Worm (Caenorhabditis elegans): Measurements from ENCODE around the gene F18A1.1.

DNA sequence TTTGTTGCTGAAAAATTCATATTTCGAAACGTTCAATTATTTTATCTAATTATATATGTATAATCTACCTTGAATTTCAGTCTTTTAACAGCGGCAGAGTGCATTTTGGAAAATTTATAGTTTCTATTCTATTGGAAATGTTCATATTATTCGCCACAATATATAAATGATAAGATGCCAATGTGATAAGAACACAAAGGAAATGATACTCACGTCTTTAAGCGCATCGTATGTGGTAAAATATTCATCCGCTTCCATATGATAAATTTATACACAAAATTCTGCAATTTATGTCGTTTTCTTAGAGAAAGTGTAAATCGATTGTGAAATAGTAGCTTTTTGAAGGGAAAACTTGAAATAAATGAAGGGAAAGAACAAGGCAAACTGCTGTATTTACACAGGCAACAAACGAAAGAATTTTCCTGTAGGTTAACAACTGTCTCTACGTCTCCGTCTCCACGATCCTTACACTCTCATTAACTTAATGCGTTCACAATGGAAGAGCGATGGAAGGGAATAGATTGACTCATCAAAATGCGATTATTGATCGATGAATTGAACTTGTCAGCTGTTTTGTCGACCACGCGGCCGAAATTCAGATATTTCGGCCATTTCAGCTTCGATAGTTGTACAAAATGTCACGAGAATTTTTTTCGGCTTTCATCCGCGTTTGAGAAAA lies 22.5 kb upstream of the F18A1.1 start, which contains the start of gene alfa-1:
- TF ChIP-seq zag-1 (tag; optimal IDR thresholded peaks at IDR 0.05) (no peak), ZK546.5 (tag; optimal IDR thresholded peaks at IDR 0.05) (no peak), nhr-10 (tag; optimal IDR thresholded peaks at IDR 0.05) (no peak)
